Worm (Caenorhabditis elegans) whole organism, L2 larva: ENCODE results near the gene F41G3.6.

Experiments
- F13H6.1 ChIP-seq: sonication (generic microtip); optimal IDR thresholded peaks from 2 replicates; lab custom pipeline; 2016; ENCODE audit warnings: missing genetic modification characterization, missing compliant biosample characterization
- ceh-16 ChIP-seq: fragments of 150-350 bp; optimal IDR thresholded peaks from 2 replicates; lab custom pipeline; 2014; ENCODE audit warnings: missing biosample characterization, missing genetic modification characterization
- elt-3 ChIP-seq: sonication (generic microtip); optimal IDR thresholded peaks from 2 replicates; lab custom pipeline; 2017; ENCODE audit warnings: missing biosample characterization, missing genetic modification characterization
- fos-1 ChIP-seq: fragments of 150-350 bp; optimal IDR thresholded peaks from 2 replicates; lab custom pipeline; 2014; ENCODE audit warnings: missing biosample characterization, missing genetic modification characterization
- nhr-237 ChIP-seq: fragments of 150-350 bp; optimal IDR thresholded peaks from 2 replicates; lab custom pipeline; 2014; ENCODE audit warnings: missing biosample characterization, missing genetic modification characterization
- zag-1 ChIP-seq: fragments of 150-350 bp; optimal IDR thresholded peaks from 2 replicates; lab custom pipeline; 2014; ENCODE audit warnings: missing biosample characterization, missing genetic modification characterization

DNA sequence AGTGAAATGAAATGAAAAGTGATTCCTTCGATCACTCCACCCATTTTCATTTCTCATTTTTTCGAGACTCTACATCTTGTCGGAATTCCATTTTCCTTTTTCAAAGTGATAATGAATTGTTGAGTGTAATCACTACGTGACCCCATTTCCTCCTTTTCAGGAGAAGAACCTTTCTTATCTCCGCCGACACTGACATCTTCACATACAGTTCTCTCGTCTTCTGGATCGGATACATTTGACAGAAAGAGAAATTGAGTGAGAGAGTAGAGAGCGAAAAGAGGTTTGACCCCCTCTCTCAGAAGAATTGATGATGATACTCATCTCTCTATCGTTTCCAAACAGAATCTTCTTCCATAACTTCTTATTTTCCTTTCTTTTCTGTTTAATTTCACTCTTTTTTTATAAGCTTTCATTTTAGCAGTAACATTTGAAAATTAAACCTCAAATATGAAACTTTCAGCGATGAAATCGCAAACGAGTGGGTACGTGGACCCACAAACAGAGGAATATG lies 28.8 kb upstream of the F41G3.6 start, which contains the start of gene dpy-2:
- TF ChIP-seq fos-1 (tag; lab: Kevin White, UChicago), result no peak
- no peak for TF ChIP-seq elt-3 (tag; lab: Kevin White, UChicago)
- no peak for TF ChIP-seq F13H6.1 (tag; lab: Kevin White, UChicago)
- TF ChIP-seq ceh-16 (tag; lab: Kevin White, UChicago), result no peak
- TF ChIP-seq nhr-237 (tag; lab: Kevin White, UChicago), result no peak
- TF ChIP-seq zag-1 (tag; lab: Kevin White, UChicago), result no peak
